Fruit fly (Drosophila melanogaster): ENCODE measurements around the gene CG32440.

The CG32440 gene

dm6 chr3L:21389758-21390157 is 29.8 kb downstream of the CG32440 start (continued):
- TF ChIP-seq CG6808 (GFP tag; optimal IDR thresholded peaks at IDR 0.05) = no peak
- TF ChIP-seq CG7368 (GFP tag; optimal IDR thresholded peaks at IDR 0.05) = no peak
- no peak for TF ChIP-seq Lpt (GFP tag; optimal IDR thresholded peaks at IDR 0.05)
- TF ChIP-seq CG32006 (GFP tag; optimal IDR thresholded peaks at IDR 0.05) = no peak
- TF ChIP-seq ss (GFP tag; optimal IDR thresholded peaks at IDR 0.05) = no peak
- TF ChIP-seq Met (GFP tag; optimal IDR thresholded peaks at IDR 0.05) = peak; percentile 24
- no peak for TF ChIP-seq net (GFP tag; optimal IDR thresholded peaks at IDR 0.05)
- no peak for TF ChIP-seq Eip93F (GFP tag; optimal IDR thresholded peaks at IDR 0.05)
- TF ChIP-seq CG9139 (GFP tag; optimal IDR thresholded peaks at IDR 0.05) = no peak
- TF ChIP-seq svp (GFP tag) = peak; percentile 58
- no peak for TF ChIP-seq lz (GFP tag; optimal IDR thresholded peaks at IDR 0.05)
- no peak for TF ChIP-seq Ets96B (tag; optimal IDR thresholded peaks at IDR 0.05)
- TF ChIP-seq CG8632 (GFP tag; optimal IDR thresholded peaks at IDR 0.05) = no peak
- TF ChIP-seq CG15336 (GFP tag; IDR thresholded peaks at IDR 0.05) = no peak
- no peak for TF ChIP-seq CG1621 (tag; optimal IDR thresholded peaks at IDR 0.05)
- TF ChIP-seq topi (GFP tag; optimal IDR thresholded peaks at IDR 0.05) = no peak
- TF ChIP-seq CG10631 (GFP tag; optimal IDR thresholded peaks at IDR 0.05) = no peak
- TF ChIP-seq fd85E (GFP tag; optimal IDR thresholded peaks at IDR 0.05) = no peak
- TF ChIP-seq Sox15 (GFP tag; optimal IDR thresholded peaks at IDR 0.05) = no peak
- no peak for TF ChIP-seq CG11902 (GFP tag; optimal IDR thresholded peaks at IDR 0.05)
- TF ChIP-seq CG8319 (GFP tag; optimal IDR thresholded peaks at IDR 0.05) = no peak
- TF ChIP-seq Hr4 (GFP tag; optimal IDR thresholded peaks at IDR 0.05) = no peak
- TF ChIP-seq Smox (GFP tag; optimal IDR thresholded peaks at IDR 0.05) = no peak
- TF ChIP-seq dsx (GFP tag; optimal IDR thresholded peaks at IDR 0.05; ENCODE audit: poor library complexity, severe bottlenecking) = no peak
- TF ChIP-seq CG8119 (GFP tag; IDR thresholded peaks at IDR 0.05) = no peak
- no peak; the same call in 2 of the 3 replicates for TF ChIP-seq CG6163 (GFP tag; IDR thresholded peaks at IDR 0.05)
- peak; percentile 2 for TF ChIP-seq CG34406 (GFP tag; optimal IDR thresholded peaks at IDR 0.05)
- TF ChIP-seq esn (GFP tag; optimal IDR thresholded peaks at IDR 0.05) = peak; percentile 0

- no peak for TF ChIP-seq CG3919 (GFP tag; optimal IDR thresholded peaks at IDR 0.05)
- no peak for TF ChIP-seq CG4318 (GFP tag; optimal IDR thresholded peaks at IDR 0.05)
- TF ChIP-seq fd85E (GFP tag; optimal IDR thresholded peaks at IDR 0.05) = no peak
- TF ChIP-seq fd59A (GFP tag; optimal IDR thresholded peaks at IDR 0.05) = no peak
- no peak for TF ChIP-seq Lpt (GFP tag; optimal IDR thresholded peaks at IDR 0.05)
- TF ChIP-seq OdsH (GFP tag; optimal IDR thresholded peaks at IDR 0.05) = no peak
- no peak for TF ChIP-seq CG8119 (GFP tag; IDR thresholded peaks at IDR 0.05)
- TF ChIP-seq ss (GFP tag; optimal IDR thresholded peaks at IDR 0.05) = no peak
- TF ChIP-seq CG8319 (GFP tag; optimal IDR thresholded peaks at IDR 0.05) = no peak
- TF ChIP-seq CG34406 (GFP tag; optimal IDR thresholded peaks at IDR 0.05) = no peak
- no peak for TF ChIP-seq dac (GFP tag; optimal IDR thresholded peaks at IDR 0.05)
- no peak for TF ChIP-seq Hr39 (GFP tag; optimal IDR thresholded peaks at IDR 0.05)
- TF ChIP-seq CG11294 (GFP tag; IDR thresholded peaks at IDR 0.05) = no peak
- no peak for TF ChIP-seq CG16779 (tag; optimal IDR thresholded peaks at IDR 0.05)
- no peak for TF ChIP-seq Smox (GFP tag; optimal IDR thresholded peaks at IDR 0.05)
Measured at dm6 chr3L:21390431-21390830, 30.5 kb downstream of the CG32440 start.

dm6 chr3L:21398156-21398555 is 38.2 kb downstream of the CG32440 start:
- TF ChIP-seq Blimp-1 (GFP tag; optimal IDR thresholded peaks at IDR 0.05) = no peak
- no peak for TF ChIP-seq vri (GFP tag; optimal IDR thresholded peaks at IDR 0.05)
- no peak for TF ChIP-seq fd59A (GFP tag; optimal IDR thresholded peaks at IDR 0.05)
- no peak for TF ChIP-seq CG32006 (GFP tag; optimal IDR thresholded peaks at IDR 0.05)
- TF ChIP-seq OdsH (GFP tag; optimal IDR thresholded peaks at IDR 0.05) = no peak
- TF ChIP-seq Ets96B (tag; optimal IDR thresholded peaks at IDR 0.05) = no peak

Measured in whole organism, prepupa.